Fruit fly (Drosophila melanogaster): ENCODE measurements around the gene Sf3b3.

DNA sequence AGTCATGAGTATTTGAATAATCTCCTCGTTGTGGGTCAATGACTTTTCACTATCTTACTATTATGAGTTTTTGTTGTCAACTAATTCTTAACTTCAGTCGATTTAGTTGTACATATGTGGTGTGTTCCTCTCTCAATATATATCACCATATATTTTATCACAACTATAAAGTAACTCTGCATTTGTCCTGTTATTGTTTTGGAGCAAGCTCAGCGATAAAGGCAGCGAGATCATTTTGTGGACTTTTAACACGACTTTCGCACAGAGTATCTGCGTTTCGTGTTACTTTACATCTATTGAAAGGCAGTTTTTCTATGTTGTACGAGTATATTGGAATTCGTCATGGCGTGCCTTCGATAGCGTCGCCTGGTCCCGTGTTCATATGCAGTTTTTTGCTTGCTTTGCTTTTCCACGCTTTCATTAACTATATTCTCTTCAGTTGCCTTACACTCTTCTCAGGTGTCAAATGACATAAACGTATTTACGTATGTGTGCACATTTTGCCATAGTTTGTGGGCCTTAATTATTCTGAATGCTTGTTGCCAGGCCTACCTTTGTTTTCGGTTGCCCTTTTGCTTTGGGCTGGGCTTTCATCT lies 42.3 kb upstream of the Sf3b3 start:
- TF ChIP-seq CG16779 (tag; optimal IDR thresholded peaks at IDR 0.05), result no peak
- peak; percentile 4 for TF ChIP-seq Eip78C (GFP tag)
- no peak for TF ChIP-seq CG8319 (GFP tag; optimal IDR thresholded peaks at IDR 0.05)
- TF ChIP-seq CG11762 (GFP tag; optimal IDR thresholded peaks at IDR 0.05; ENCODE audit: insufficient read depth), result no peak
- no peak for TF ChIP-seq CG6808 (GFP tag; optimal IDR thresholded peaks at IDR 0.05)
- TF ChIP-seq CG15336 (GFP tag; IDR thresholded peaks at IDR 0.05), result peak; percentile 18; the same call in 1 of the 2 replicates
- no peak for TF ChIP-seq Hr38 (GFP tag; optimal IDR thresholded peaks at IDR 0.05)
- TF ChIP-seq Met (GFP tag; optimal IDR thresholded peaks at IDR 0.05), result no peak
